Fruit fly (Drosophila melanogaster) whole organism: ENCODE data around the gene CG12998.

ENCODE experiments used
- CG8478 ChIP-seq: fragments of >200 bp; optimal IDR thresholded peaks from 2 replicates; lab custom pipeline; 2018; ENCODE audit warnings: inconsistent platforms
- Dll ChIP-seq: fragments of >200 bp; optimal IDR thresholded peaks from 2 replicates; lab custom pipeline; 2017

- TF ChIP-seq Dll (lab: Kevin White, UChicago), result no peak
- no peak for TF ChIP-seq CG8478 (lab: Kevin White, UChicago)
Measured at dm6 chrX:17176542-17176941, 41.9 kb upstream of the CG12998 start.
